Worm (Caenorhabditis elegans): ENCODE measurements around the gene C42D8.9.

C42D8.9 gene

DNA sequence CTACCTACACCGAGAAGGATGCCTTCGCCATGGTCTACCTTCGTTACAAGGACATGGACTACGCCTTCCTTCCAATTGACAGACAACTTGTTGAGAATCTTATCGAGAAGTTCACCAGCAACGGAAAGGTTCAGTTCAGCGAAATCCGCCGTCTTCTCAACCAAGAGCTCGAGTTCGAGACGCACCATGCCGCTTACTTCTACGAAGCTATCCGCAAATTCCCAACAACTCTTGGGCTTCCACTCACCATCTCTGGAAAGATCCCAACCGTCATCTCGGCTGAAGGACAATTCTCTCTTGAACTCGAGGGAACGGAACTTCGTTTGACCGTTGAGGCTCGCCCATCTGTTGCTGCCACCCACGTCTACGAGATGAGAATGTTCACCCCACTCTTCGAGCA lies 3.4 kb downstream of the C42D8.9 start:
- TF ChIP-seq W03F9.2 (tag; optimal IDR thresholded peaks at IDR 0.05) (no peak), him-1 (tag; optimal IDR thresholded peaks at IDR 0.05) (no peak), dao-5 (tag; optimal IDR thresholded peaks at IDR 0.05) (no peak)

DNA sequence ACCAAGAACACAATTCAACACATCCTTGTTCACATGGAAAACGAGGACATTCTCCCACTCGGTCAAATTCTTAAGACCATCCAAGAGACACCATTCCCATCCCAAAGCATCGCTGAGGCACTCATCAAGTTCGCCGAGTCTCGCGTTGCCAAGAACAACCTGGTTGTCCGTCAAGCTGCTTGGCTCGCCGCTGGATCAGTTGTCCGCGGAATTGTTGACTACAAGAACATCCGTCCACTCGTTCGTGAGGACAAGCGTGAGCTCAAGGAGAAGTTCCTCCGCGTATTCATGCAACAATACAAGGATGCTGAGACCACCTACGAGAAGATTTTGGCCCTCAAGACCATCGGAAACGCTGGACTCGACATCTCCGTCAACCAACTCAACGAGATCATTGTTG lies 4.5 kb downstream of the C42D8.9 start:
- no peak for TF ChIP-seq W03F9.2 (tag; optimal IDR thresholded peaks at IDR 0.05)
- TF ChIP-seq him-1 (tag; optimal IDR thresholded peaks at IDR 0.05): no peak
- no peak for TF ChIP-seq dao-5 (tag; optimal IDR thresholded peaks at IDR 0.05)

DNA sequence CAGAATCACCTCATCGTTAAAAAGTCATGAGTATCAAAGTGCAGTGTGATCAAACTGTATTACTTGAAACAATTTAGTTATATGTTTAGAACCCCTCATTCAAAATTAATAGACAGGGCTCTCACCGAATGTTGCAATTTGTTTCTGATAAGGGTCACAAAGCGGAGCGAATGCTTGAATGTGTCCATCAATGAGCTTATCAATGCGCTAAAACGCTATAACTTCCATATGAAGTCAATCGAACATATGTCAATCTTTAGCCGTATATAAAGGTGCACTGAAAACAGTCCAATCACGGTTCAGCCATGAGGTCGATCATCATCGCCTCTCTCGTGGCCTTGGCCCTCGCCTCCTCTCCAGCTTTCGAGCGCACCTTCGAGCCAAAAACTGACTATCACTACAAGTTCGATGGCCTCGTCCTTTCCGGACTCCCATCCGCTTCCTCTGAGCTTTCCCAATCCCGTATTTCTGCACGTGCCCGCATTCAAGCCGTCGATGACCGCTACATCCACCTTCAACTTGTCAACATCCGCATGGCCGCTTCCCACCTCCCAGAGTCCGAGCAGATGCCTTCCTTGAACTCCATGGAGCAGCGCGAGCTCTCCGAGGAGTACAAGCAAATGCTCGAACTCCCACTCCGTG lies 6.0 kb downstream of the C42D8.9 start, which contains the start of gene vit-2:
vit-2 (plus strand) TSS at position 305 of the 642 bp plus-strand sequence.
- TF ChIP-seq W03F9.2 (tag; optimal IDR thresholded peaks at IDR 0.05) (no peak), dao-5 (tag; optimal IDR thresholded peaks at IDR 0.05) (peak; percentile 2)

DNA sequence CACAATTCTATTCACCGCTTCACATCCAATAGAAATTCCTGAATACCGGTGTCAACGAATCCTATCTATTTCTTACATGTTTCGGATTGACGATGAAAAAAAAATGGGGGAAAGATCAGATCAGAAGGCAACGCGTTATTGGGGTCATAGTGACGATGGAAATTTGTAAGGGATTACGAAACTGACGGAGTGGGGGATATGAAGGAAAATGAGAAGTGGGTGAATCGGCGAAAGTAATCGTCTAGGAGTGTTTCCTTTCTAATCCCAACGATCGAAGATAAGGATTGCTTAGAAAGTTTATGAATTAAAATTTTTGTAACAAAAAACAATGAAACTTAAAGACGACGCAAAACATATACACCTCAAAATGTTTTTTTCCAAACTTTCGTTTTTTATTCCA lies 7.9 kb downstream of the C42D8.9 start:
- TF ChIP-seq him-1 (tag; optimal IDR thresholded peaks at IDR 0.05): no peak

DNA sequence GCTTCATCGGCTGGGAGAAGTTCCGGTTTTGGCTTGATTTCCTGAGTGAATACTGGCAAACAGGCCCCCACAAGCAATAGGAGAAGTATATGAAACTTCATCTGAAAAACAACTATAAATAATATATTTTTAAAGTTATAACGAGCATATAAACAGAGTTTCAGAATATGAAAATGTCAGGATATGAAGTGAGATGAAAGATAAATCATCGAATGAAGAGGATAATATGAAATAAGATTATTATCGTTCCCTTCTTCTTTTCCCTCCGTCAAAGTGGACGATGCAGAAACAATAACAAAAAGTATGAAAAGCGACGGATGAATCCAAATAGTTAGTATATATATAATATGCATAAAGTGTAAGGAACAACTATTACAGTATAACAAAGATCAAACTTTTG lies 9.9 kb downstream of the C42D8.9 start, which contains the start of gene acn-1:
acn-1 (minus strand) TSS at position 101 of the 400 bp plus-strand sequence.
- TF ChIP-seq dao-5 (tag; optimal IDR thresholded peaks at IDR 0.05) (no peak), him-1 (tag; optimal IDR thresholded peaks at IDR 0.05) (no peak), W03F9.2 (tag; optimal IDR thresholded peaks at IDR 0.05) (no peak)

DNA sequence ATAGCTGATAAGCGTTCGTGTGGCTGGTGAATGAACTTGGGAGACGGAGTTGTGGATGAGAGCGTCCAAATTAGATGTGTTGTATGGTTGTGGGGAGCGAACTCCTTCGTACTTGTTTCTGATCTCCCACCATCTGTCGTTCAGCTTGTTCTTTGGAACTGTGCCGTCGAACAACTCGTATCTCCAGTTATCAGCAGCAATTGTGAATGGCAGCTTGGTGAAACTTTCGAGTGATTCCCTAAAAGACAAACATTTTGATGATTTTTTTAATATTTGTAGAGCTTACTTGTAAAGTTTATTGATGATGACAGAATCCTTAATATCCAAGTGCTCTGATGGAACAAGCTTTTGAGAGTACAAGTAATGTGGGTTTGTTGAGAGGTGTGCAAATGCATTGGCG lies 12.8 kb downstream of the C42D8.9 start:
- no peak for TF ChIP-seq W03F9.2 (tag; optimal IDR thresholded peaks at IDR 0.05)
- no peak for TF ChIP-seq him-1 (tag; optimal IDR thresholded peaks at IDR 0.05)

DNA sequence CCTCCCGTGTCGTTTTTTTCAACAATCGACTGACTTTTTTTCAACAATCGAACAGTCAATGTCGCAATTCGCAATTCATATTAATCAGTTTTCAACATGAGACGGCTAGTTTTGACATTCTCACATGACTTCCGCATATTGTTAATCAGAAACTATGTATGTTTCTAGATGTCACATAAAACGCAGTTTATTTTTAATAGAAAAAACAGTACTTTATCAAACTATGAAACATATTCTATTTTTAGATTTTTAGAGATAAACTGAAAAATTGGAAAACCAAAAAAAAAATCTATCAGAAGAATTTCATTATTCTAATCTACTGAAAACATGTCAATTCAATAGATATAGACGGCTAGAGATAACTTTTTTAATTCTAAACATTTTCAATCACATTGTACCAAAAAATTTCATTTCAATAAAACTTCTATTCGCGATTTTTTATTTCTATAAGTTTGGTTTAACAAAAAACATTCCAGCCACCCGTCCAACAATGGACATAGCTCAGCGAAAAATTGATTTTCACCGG lies 19.4 kb downstream of the C42D8.9 start, which contains the start of gene pnk-4:
pnk-4 (plus strand) TSS at position 476 of the 526 bp plus-strand sequence.
- TF ChIP-seq him-1 (tag; optimal IDR thresholded peaks at IDR 0.05) (no peak), W03F9.2 (tag; optimal IDR thresholded peaks at IDR 0.05) (no peak), dao-5 (tag; optimal IDR thresholded peaks at IDR 0.05) (no peak)

DNA sequence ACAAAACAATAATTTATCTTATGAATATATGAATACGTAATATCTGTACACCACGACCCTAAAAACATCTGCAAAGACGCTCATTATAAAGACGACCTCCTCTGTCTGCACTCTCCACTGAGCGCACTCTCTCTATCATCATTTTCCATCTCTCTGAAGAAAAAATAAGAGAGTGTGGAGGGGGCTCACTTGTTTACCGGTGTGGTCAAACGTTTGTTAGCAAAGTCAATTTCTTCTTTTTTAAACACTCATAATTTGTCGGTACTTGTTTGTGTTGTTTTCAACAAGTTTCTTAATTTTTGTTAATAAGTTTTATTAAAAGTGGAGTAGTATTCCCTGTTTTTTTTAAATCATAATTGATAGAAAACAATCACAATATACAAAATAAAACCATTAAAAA lies 20.6 kb downstream of the C42D8.9 start:
- no peak for TF ChIP-seq him-1 (tag; optimal IDR thresholded peaks at IDR 0.05)

DNA sequence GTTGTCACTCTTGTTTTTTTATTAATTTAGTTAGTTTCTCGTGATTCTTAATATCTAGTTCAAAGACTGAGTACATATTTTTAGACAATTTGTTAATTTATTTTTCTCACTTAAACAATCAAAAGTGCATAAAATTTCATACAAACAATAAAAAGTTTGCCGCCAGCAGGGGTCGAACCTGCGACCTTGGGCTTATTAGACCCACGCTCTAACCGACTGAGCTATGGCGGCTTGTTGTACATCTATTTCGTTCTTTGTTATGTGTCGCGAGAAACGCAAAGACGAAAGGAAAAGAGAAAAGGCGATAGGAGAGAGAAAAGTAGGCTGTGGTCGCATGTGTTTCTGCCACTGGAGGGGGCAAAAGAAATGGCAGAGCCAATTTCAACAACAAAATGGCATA lies 21.4 kb downstream of the C42D8.9 start:
- TF ChIP-seq him-1 (tag; optimal IDR thresholded peaks at IDR 0.05): peak; percentile 84
- TF ChIP-seq dao-5 (tag; optimal IDR thresholded peaks at IDR 0.05): peak; percentile 71
- peak; percentile 37 for TF ChIP-seq W03F9.2 (tag; optimal IDR thresholded peaks at IDR 0.05)

DNA sequence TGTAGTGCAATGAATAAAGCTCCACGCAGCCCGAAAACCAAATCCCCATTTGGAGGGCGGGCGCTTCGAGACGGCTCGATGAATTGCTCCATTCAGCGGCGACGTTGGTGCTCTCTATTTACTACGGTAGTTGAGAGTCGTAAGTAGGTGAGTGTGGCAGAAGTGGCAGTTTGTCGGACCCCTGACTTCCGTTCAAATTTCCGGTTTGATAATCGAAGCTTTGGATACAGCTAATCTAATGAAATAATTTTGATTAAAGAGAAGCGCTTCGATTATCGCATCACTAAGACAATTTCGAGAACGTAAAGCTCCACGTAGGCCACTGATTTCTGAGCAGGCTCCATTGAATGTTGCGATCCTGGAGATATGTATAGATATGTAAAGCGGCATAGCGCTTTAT lies 22.3 kb downstream of the C42D8.9 start, which contains the start of gene ets-5:
ets-5 (minus strand) TSS at position 32 of the 400 bp plus-strand sequence.
- no peak for TF ChIP-seq W03F9.2 (tag; optimal IDR thresholded peaks at IDR 0.05)
- no peak for TF ChIP-seq dao-5 (tag; optimal IDR thresholded peaks at IDR 0.05)
- no peak for TF ChIP-seq him-1 (tag; optimal IDR thresholded peaks at IDR 0.05)

DNA sequence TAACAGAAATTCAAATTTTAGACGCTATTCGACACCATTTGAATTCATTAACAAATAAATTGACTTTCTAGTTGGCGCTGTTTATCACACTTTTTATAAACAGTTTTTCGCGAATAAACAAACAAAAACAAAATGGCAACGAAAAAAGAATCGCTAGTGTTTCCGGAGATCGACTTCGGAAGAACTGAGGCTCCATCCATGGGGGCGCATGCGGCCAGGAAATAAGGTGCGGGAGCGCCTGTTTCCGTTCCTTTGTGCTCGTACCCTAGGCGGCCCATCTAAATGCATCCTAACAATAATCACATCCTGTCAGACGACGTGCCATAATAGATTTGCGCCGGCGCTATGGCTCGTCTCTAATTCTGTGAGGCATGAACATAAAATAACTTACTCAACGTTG lies 22.8 kb downstream of the C42D8.9 start:
- TF ChIP-seq W03F9.2 (tag; optimal IDR thresholded peaks at IDR 0.05): no peak
- TF ChIP-seq dao-5 (tag; optimal IDR thresholded peaks at IDR 0.05): no peak
- no peak for TF ChIP-seq him-1 (tag; optimal IDR thresholded peaks at IDR 0.05)

DNA sequence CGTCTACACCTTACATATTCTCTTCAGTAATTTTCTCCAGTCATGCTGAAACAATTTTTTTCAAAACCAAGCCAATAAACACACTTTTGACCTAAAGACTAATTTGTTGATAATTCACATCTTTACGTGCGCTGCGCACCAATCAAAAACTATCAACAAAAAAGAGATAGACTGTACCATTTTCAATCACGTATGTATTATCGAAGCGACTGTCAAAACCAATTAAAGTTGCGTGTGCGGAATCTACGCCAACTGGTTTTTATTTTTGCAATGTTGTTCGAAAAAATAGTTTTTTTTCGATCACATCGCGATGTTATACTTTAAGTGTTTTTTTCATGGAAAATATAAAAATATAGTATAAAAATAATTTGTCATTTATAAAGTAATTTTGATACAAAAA lies 27.5 kb downstream of the C42D8.9 start:
- TF ChIP-seq dao-5 (tag; optimal IDR thresholded peaks at IDR 0.05) (no peak), him-1 (tag; optimal IDR thresholded peaks at IDR 0.05) (no peak), W03F9.2 (tag; optimal IDR thresholded peaks at IDR 0.05) (no peak)

DNA sequence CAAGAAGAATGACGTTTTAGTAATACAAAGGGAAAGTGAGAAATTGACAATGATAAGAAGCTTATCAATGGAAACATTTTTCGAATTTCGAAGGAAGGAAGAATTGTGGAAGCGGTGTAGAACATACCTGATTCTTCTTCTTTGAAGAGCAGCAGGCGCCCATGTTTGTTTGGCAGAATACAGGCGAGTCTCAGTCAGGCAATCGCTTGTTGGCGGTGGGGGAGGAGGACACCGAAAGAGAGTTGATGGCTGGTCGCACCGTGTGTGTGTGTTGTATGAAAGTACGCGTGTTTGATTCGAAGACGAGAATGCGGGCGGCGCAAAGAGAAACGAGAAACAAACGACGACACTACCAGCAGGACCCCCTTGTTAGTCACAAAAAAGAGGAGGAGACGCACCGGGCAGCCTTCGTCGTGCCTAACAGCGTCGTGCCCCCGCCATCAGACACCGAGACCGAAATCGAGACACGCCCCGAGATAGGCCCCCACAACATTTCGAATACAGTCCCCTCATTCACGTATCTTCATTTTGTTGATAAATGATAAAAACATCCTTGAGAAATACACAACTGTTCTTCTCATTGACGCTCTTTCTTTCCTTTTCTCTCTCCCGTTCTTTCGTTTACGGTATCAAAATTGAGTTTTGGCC lies 29.0 kb downstream of the C42D8.9 start, which contains the start of gene cal-5:
cal-5 (minus strand) TSS at position 266 of the 648 bp plus-strand sequence.
- TF ChIP-seq him-1 (tag; optimal IDR thresholded peaks at IDR 0.05) (no peak), dao-5 (tag; optimal IDR thresholded peaks at IDR 0.05) (no peak), W03F9.2 (tag; optimal IDR thresholded peaks at IDR 0.05) (no peak)

DNA sequence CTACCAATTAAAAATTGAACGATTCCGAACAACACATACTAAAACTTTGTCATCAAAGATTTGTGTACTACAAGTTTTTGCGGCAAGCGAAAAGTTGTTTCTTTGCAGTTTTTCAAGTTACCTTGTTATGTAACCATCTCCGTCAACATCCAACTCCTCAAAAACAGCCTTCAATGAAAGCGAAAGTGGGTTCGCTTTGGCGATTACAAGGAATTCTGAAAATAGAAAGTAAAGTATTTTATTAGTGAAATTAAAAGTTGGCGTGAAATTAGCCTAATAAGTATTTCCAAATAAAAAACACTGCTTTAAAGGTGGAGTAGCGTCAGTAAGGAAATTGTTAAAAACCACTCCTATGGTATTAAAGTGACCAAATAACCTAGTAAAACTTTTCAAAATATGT lies 31.3 kb downstream of the C42D8.9 start:
- TF ChIP-seq W03F9.2 (tag; optimal IDR thresholded peaks at IDR 0.05) (no peak), him-1 (tag; optimal IDR thresholded peaks at IDR 0.05) (no peak), dao-5 (tag; optimal IDR thresholded peaks at IDR 0.05) (no peak)

All from whole organism, L4/young adult.